Worm (Caenorhabditis elegans) whole organism, young adult: ENCODE results near the gene T02G5.7.

Experiments
- B0336.3 ChIP-seq: fragments of 200-800 bp; sonication (Bioruptor generic); IDR thresholded peaks from 2 replicates; pipeline ENCODE4 v1.3.6; 2022; ENCODE audit warnings: missing genetic modification characterization, missing compliant biosample characterization
- F22D6.2 ChIP-seq: sonication (generic microtip); optimal IDR thresholded peaks from 2 replicates; lab custom pipeline; 2016; ENCODE audit warnings: mild to moderate bottlenecking, missing genetic modification characterization, missing compliant biosample characterization
- F55B11.4 ChIP-seq: sonication (generic microtip); optimal IDR thresholded peaks from 2 replicates; lab custom pipeline; 2016; ENCODE audit warnings: missing compliant biosample characterization, missing genetic modification characterization, borderline replicate concordance; ENCODE audit not compliant: insufficient read depth
- lin-35 ChIP-seq, 3 experiments: fragments of 150-350 bp in 2 of 3; sonication (generic microtip) in 1 of 3; optimal IDR thresholded peaks; 2 replicates each; lab custom pipeline; 2014 to 2018; ENCODE audit warnings: missing biosample characterization in 3 of 3, missing genetic modification characterization in 3 of 3, missing genetic modification reagents in 3 of 3
- nhr-90 ChIP-seq: sonication (generic microtip); optimal IDR thresholded peaks from 2 replicates; lab custom pipeline; 2016; ENCODE audit warnings: missing genotype, mild to moderate bottlenecking, missing genetic modification characterization, missing compliant biosample characterization
- pbrm-1 ChIP-seq: fragments of 200-800 bp; sonication (Bioruptor generic); IDR thresholded peaks from 2 replicates; pipeline ENCODE4 v1.3.6; 2022; ENCODE audit warnings: missing genetic modification reagents, missing genetic modification characterization, missing compliant biosample characterization
- sea-2 ChIP-seq: fragments of 200-800 bp; sonication (Bioruptor generic); IDR thresholded peaks from 2 replicates; pipeline ENCODE4 v1.3.6; 2022; ENCODE audit warnings: missing genetic modification characterization, missing compliant biosample characterization
- snpc-4 ChIP-seq, 5 experiments: fragments of 150-350 bp in 1 of 5; sonication (generic microtip) in 4 of 5; optimal IDR thresholded peaks; 2 replicates each; lab custom pipeline; 2014 to 2018; ENCODE audit warnings: missing genetic modification characterization in 5 of 5, missing biosample characterization in 3 of 5, antibody characterized with exemption in 2 of 5, mild to moderate bottlenecking in 2 of 5, missing compliant biosample characterization in 2 of 5, missing genotype in 2 of 5, moderate library complexity in 2 of 5, missing genetic modification reagents in 1 of 5
- ztf-28 ChIP-seq: fragments of 200-800 bp; sonication (Bioruptor generic); IDR thresholded peaks from 2 replicates; pipeline ENCODE4 v1.3.6; 2022; ENCODE audit warnings: missing genetic modification reagents, missing genetic modification characterization, missing compliant biosample characterization

DNA sequence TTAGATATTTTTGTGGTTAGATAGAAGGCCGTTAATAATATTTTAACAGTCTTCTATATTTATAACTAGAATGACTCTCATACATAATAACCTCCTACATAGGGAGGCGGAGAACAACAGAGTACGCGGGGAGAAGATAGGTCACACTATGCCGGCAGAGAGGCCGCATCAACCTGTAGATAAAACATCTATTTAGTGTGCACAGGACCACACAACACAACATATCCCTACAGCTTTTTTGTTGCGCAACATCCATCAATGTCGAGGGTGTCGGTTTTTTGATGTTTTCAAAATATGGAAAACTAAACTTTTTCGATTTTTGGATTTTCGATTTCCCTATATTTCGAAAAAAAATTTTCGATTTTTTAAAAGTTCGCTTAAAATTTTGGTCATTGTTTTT is 15.4 kb downstream of the T02G5.7 start:
- TF ChIP-seq nhr-90 (tag; lab: Kevin White, UChicago), result no peak
- TF ChIP-seq sea-2 (GFP tag; lab: Robert Waterston, UW), result no peak
- no peak for TF ChIP-seq F55B11.4
- TF ChIP-seq ztf-28 (GFP tag; lab: Robert Waterston, UW), result no peak
- no peak for TF ChIP-seq lin-35 (GFP tag; optimal IDR thresholded peaks at IDR 0.05; lab: Kevin White, UChicago)
- TF ChIP-seq pbrm-1, result no peak
- TF ChIP-seq snpc-4 (GFP tag; optimal IDR thresholded peaks at IDR 0.05; lab: Kevin White, UChicago), result no peak
- TF ChIP-seq snpc-4 (tag; optimal IDR thresholded peaks at IDR 0.05; lab: Kevin White, UChicago), result no peak
- no peak for TF ChIP-seq F22D6.2 (tag; lab: Kevin White, UChicago)
- TF ChIP-seq B0336.3 (GFP tag; lab: Robert Waterston, UW), result no peak
